Worm (Caenorhabditis elegans): Measurements from ENCODE around the gene F17C8.7.
A peak's percentile ranks its signal among the peaks of the same experiment; 100 is the strongest.

Gene F17C8.7

ce11 chrIII:4735443-4735842 lies at the start of gene F17C8.7:
F17C8.7 (plus strand) TSS chrIII:4735743.
- TF ChIP-seq aly-1 (tag; optimal IDR thresholded peaks at IDR 0.05), result no peak
- TF ChIP-seq pes-1 (GFP tag; IDR thresholded peaks at IDR 0.05), result no peak
- TF ChIP-seq hnd-1 (tag; optimal IDR thresholded peaks at IDR 0.05), result no peak
- no peak for TF ChIP-seq tbx-11 (GFP tag; IDR thresholded peaks at IDR 0.05)
- TF ChIP-seq B0310.2 (tag; optimal IDR thresholded peaks at IDR 0.05), result no peak
- no peak for TF ChIP-seq sea-1 (GFP tag; conservative IDR thresholded peaks at IDR 0.05)
- no peak for TF ChIP-seq tra-4 (tag; optimal IDR thresholded peaks at IDR 0.05)
- no peak for TF ChIP-seq ceh-36 (tag; optimal IDR thresholded peaks at IDR 0.05)
- no peak for TF ChIP-seq ceh-13 (GFP tag; optimal IDR thresholded peaks at IDR 0.05)
- no peak for TF ChIP-seq ets-7 (tag; optimal IDR thresholded peaks at IDR 0.05)
- TF ChIP-seq hmbx-1 (tag; optimal IDR thresholded peaks at IDR 0.05), result no peak
- TF ChIP-seq tbx-37 (GFP tag; conservative IDR thresholded peaks at IDR 0.05), result no peak
- no peak for TF ChIP-seq F13C5.2 (tag; optimal IDR thresholded peaks at IDR 0.05)
- no peak for TF ChIP-seq flt-1 (GFP tag; IDR thresholded peaks at IDR 0.05)
- TF ChIP-seq hmg-4 (GFP tag; optimal IDR thresholded peaks at IDR 0.05), result no peak
- TF ChIP-seq ama-1 (optimal IDR thresholded peaks at IDR 0.05), result no peak
- no peak for TF ChIP-seq scrt-1 (GFP tag; IDR thresholded peaks at IDR 0.05)

ce11 chrIII:4687134-4687533 lies 48.4 kb upstream of the F17C8.7 start:
- TF ChIP-seq hmg-4 (GFP tag; optimal IDR thresholded peaks at IDR 0.05) (no peak), pes-1 (GFP tag; IDR thresholded peaks at IDR 0.05) (no peak), hmbx-1 (tag; optimal IDR thresholded peaks at IDR 0.05) (no peak), hnd-1 (tag; optimal IDR thresholded peaks at IDR 0.05) (no peak), tbx-37 (GFP tag; conservative IDR thresholded peaks at IDR 0.05) (no peak), tbx-11 (GFP tag; IDR thresholded peaks at IDR 0.05) (no peak), ceh-36 (tag; optimal IDR thresholded peaks at IDR 0.05) (no peak), B0310.2 (tag; optimal IDR thresholded peaks at IDR 0.05) (no peak), scrt-1 (GFP tag; IDR thresholded peaks at IDR 0.05) (no peak), tra-4 (tag; optimal IDR thresholded peaks at IDR 0.05) (no peak)

- no peak for TF ChIP-seq ceh-13 (GFP tag; optimal IDR thresholded peaks at IDR 0.05)
- TF ChIP-seq B0310.2 (tag; optimal IDR thresholded peaks at IDR 0.05), result no peak
- TF ChIP-seq ets-7 (tag; optimal IDR thresholded peaks at IDR 0.05), result no peak
- no peak for TF ChIP-seq ceh-36 (tag; optimal IDR thresholded peaks at IDR 0.05)
- TF ChIP-seq scrt-1 (GFP tag; IDR thresholded peaks at IDR 0.05), result no peak
- TF ChIP-seq hmg-4 (GFP tag; optimal IDR thresholded peaks at IDR 0.05), result no peak
- TF ChIP-seq tbx-37 (GFP tag; conservative IDR thresholded peaks at IDR 0.05), result no peak
- no peak for TF ChIP-seq flt-1 (GFP tag; IDR thresholded peaks at IDR 0.05)
- TF ChIP-seq tbx-11 (GFP tag; IDR thresholded peaks at IDR 0.05), result no peak
Observed at ce11 chrIII:4688356-4688755, 47.2 kb upstream of the F17C8.7 start, which contains the start of gene tag-243. tag-243 (minus strand) TSS chrIII:4688456.

- no peak for TF ChIP-seq hmbx-1 (tag; optimal IDR thresholded peaks at IDR 0.05)
- TF ChIP-seq B0310.2 (tag; optimal IDR thresholded peaks at IDR 0.05), result no peak
- no peak for TF ChIP-seq ceh-13 (GFP tag; optimal IDR thresholded peaks at IDR 0.05)
- TF ChIP-seq ama-1 (optimal IDR thresholded peaks at IDR 0.05), result no peak
- no peak for TF ChIP-seq tra-4 (tag; optimal IDR thresholded peaks at IDR 0.05)
- TF ChIP-seq F13C5.2 (tag; optimal IDR thresholded peaks at IDR 0.05), result no peak
- no peak for TF ChIP-seq scrt-1 (GFP tag; IDR thresholded peaks at IDR 0.05)
- no peak for TF ChIP-seq tbx-11 (GFP tag; IDR thresholded peaks at IDR 0.05)
- no peak for TF ChIP-seq aly-1 (tag; optimal IDR thresholded peaks at IDR 0.05)
- no peak for TF ChIP-seq pes-1 (GFP tag; IDR thresholded peaks at IDR 0.05)
- no peak for TF ChIP-seq tbx-37 (GFP tag; conservative IDR thresholded peaks at IDR 0.05)
- no peak for TF ChIP-seq sea-1 (GFP tag; conservative IDR thresholded peaks at IDR 0.05)
Observed at ce11 chrIII:4688965-4689364, 46.6 kb upstream of the F17C8.7 start, which contains the start of gene ppat-1. ppat-1 (plus strand) TSS chrIII:4689280.

ce11 chrIII:4689595-4689994 lies 45.9 kb upstream of the F17C8.7 start:
- peak; percentile 88 for TF ChIP-seq scrt-1 (GFP tag; IDR thresholded peaks at IDR 0.05)
- peak; percentile 64 for TF ChIP-seq hnd-1 (tag; optimal IDR thresholded peaks at IDR 0.05)
- peak; percentile 76 for TF ChIP-seq tbx-37 (GFP tag; conservative IDR thresholded peaks at IDR 0.05)
- peak; percentile 76 for TF ChIP-seq tra-4 (tag; optimal IDR thresholded peaks at IDR 0.05)
- TF ChIP-seq aly-1 (tag; optimal IDR thresholded peaks at IDR 0.05), result peak; percentile 13
- TF ChIP-seq F13C5.2 (tag; optimal IDR thresholded peaks at IDR 0.05), result peak; percentile 41
- peak; percentile 80 for TF ChIP-seq ceh-13 (GFP tag; optimal IDR thresholded peaks at IDR 0.05)
- TF ChIP-seq B0310.2 (tag; optimal IDR thresholded peaks at IDR 0.05), result peak; percentile 69
- TF ChIP-seq hmg-4 (GFP tag; optimal IDR thresholded peaks at IDR 0.05), result peak; percentile 91
- no peak for TF ChIP-seq ama-1 (optimal IDR thresholded peaks at IDR 0.05)
- TF ChIP-seq flt-1 (GFP tag; IDR thresholded peaks at IDR 0.05), result peak; percentile 76
- peak; percentile 83 for TF ChIP-seq tbx-11 (GFP tag; IDR thresholded peaks at IDR 0.05)
- no peak for TF ChIP-seq pes-1 (GFP tag; IDR thresholded peaks at IDR 0.05)
- peak; percentile 44 for TF ChIP-seq hmbx-1 (tag; optimal IDR thresholded peaks at IDR 0.05)
- TF ChIP-seq ceh-36 (tag; optimal IDR thresholded peaks at IDR 0.05), result peak; percentile 84
- peak; percentile 32 for TF ChIP-seq ets-7 (tag; optimal IDR thresholded peaks at IDR 0.05)
- TF ChIP-seq sea-1 (GFP tag; conservative IDR thresholded peaks at IDR 0.05), result no peak; the same call in 1 of the 2 replicates

- TF ChIP-seq F13C5.2 (tag; optimal IDR thresholded peaks at IDR 0.05), result peak; percentile 60
- TF ChIP-seq tra-4 (tag; optimal IDR thresholded peaks at IDR 0.05), result no peak
- TF ChIP-seq aly-1 (tag; optimal IDR thresholded peaks at IDR 0.05), result no peak
- TF ChIP-seq tbx-11 (GFP tag; IDR thresholded peaks at IDR 0.05), result no peak
- TF ChIP-seq tbx-37 (GFP tag; conservative IDR thresholded peaks at IDR 0.05), result peak; percentile 38; the same call in 1 of the 2 replicates
- TF ChIP-seq hmbx-1 (tag; optimal IDR thresholded peaks at IDR 0.05), result no peak
- TF ChIP-seq ceh-13 (GFP tag; optimal IDR thresholded peaks at IDR 0.05), result no peak
- no peak for TF ChIP-seq ceh-36 (tag; optimal IDR thresholded peaks at IDR 0.05)
- TF ChIP-seq ets-7 (tag; optimal IDR thresholded peaks at IDR 0.05), result no peak
- TF ChIP-seq hnd-1 (tag; optimal IDR thresholded peaks at IDR 0.05), result no peak
- TF ChIP-seq hmg-4 (GFP tag; optimal IDR thresholded peaks at IDR 0.05), result no peak
- no peak for TF ChIP-seq ama-1 (optimal IDR thresholded peaks at IDR 0.05)
- TF ChIP-seq pes-1 (GFP tag; IDR thresholded peaks at IDR 0.05), result no peak
- TF ChIP-seq sea-1 (GFP tag; conservative IDR thresholded peaks at IDR 0.05), result 0 out of 2 replicates have a peak, but pooled peaks have one; percentile 5
- TF ChIP-seq scrt-1 (GFP tag; IDR thresholded peaks at IDR 0.05), result peak; percentile 34; the same call in 1 of the 2 replicates
- no peak for TF ChIP-seq flt-1 (GFP tag; IDR thresholded peaks at IDR 0.05)
- TF ChIP-seq B0310.2 (tag; optimal IDR thresholded peaks at IDR 0.05), result no peak
Observed at ce11 chrIII:4693281-4693680, 42.3 kb upstream of the F17C8.7 start, which contains the start of gene nifk-1. nifk-1 (minus strand) TSS chrIII:4693307.

- no peak for TF ChIP-seq tbx-37 (GFP tag; conservative IDR thresholded peaks at IDR 0.05)
- no peak for TF ChIP-seq tbx-11 (GFP tag; IDR thresholded peaks at IDR 0.05)
- TF ChIP-seq hmg-4 (GFP tag; optimal IDR thresholded peaks at IDR 0.05), result no peak
- TF ChIP-seq sea-1 (GFP tag; conservative IDR thresholded peaks at IDR 0.05), result no peak
- TF ChIP-seq ceh-36 (tag; optimal IDR thresholded peaks at IDR 0.05), result no peak
- TF ChIP-seq tra-4 (tag; optimal IDR thresholded peaks at IDR 0.05), result no peak
- TF ChIP-seq aly-1 (tag; optimal IDR thresholded peaks at IDR 0.05), result no peak
- no peak for TF ChIP-seq F13C5.2 (tag; optimal IDR thresholded peaks at IDR 0.05)
- no peak for TF ChIP-seq hnd-1 (tag; optimal IDR thresholded peaks at IDR 0.05)
Observed at ce11 chrIII:4693695-4694094, 41.8 kb upstream of the F17C8.7 start, which contains the start of gene T04A8.8. T04A8.8 (plus strand) TSS chrIII:4693995.

Data from whole organism, early embryonic.